Worm (Caenorhabditis elegans) whole organism, L3 larva: ENCODE data around the gene gcy-11.

Experiments
- ceh-82 ChIP-seq: fragments of 150-350 bp; optimal IDR thresholded peaks from 2 replicates; lab custom pipeline; 2014; ENCODE audit warnings: missing biosample characterization, missing genetic modification characterization
- egl-27 ChIP-seq: sonication (generic microtip); optimal IDR thresholded peaks from 4 replicates; lab custom pipeline; 2017; ENCODE audit warnings: missing biosample characterization, missing genetic modification reagents, missing genetic modification characterization
- elt-1 ChIP-seq: fragments of 150-350 bp; optimal IDR thresholded peaks from 2 replicates; lab custom pipeline; 2014; ENCODE audit warnings: missing biosample characterization, missing genetic modification characterization
- nhr-11 ChIP-seq: fragments of 150-350 bp; optimal IDR thresholded peaks from 2 replicates; lab custom pipeline; 2014; ENCODE audit warnings: missing biosample characterization, missing genetic modification characterization
- nhr-237 ChIP-seq: fragments of 150-350 bp; optimal IDR thresholded peaks from 2 replicates; lab custom pipeline; 2014; ENCODE audit warnings: missing biosample characterization, missing genetic modification characterization
- nhr-76 ChIP-seq: fragments of 150-350 bp; sonication (generic microtip); optimal IDR thresholded peaks from 5 replicates; lab custom pipeline; 2014; ENCODE audit warnings: missing biosample characterization, missing genetic modification characterization
- skn-1 ChIP-seq: fragments of 150-350 bp; optimal IDR thresholded peaks from 2 replicates; lab custom pipeline; 2014; ENCODE audit warnings: missing biosample characterization, missing genetic modification characterization
- zag-1 ChIP-seq: fragments of 150-350 bp; optimal IDR thresholded peaks from 2 replicates; lab custom pipeline; 2014; ENCODE audit warnings: missing biosample characterization, missing genetic modification characterization

DNA sequence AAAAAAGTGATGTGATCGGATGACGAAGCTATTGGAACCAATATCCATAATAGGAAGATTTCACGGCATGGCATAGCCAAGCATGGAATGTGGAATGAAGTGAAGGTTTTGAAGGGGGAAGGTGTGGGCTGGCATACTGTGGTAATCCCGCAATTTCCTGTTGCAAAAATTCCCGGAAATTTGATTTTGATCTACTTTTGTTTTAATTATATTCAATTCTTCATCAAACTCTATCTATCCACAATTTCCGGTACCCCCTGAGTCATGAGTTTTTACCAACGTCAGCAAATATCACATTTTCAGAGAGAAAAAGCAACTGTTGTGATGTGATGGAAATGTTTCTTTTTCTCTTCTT lies at the start of gene gcy-11:
- TF ChIP-seq nhr-11 (tag; lab: Kevin White, UChicago) (no peak), nhr-237 (no peak), nhr-76 (no peak), elt-1 (tag; lab: Kevin White, UChicago) (no peak), ceh-82 (tag; lab: Kevin White, UChicago) (no peak), skn-1 (tag; lab: Kevin White, UChicago) (no peak), egl-27 (tag; lab: Kevin White, UChicago) (no peak), zag-1 (tag; lab: Kevin White, UChicago) (no peak)
